Fruit fly (Drosophila melanogaster) whole organism, embryonic: Measurements from ENCODE around the gene unc-119.

Experiments used
- ATbp ChIP-seq: fragments of 200-800 bp; sonication (Bioruptor generic); optimal IDR thresholded peaks from 2 replicates; lab custom pipeline; 2017; ENCODE audit warnings: missing biosample characterization, mild to moderate bottlenecking, missing genetic modification characterization, missing genetic modification reagents
- Bdp1 ChIP-seq: fragments of 200-800 bp; sonication (Bioruptor generic); optimal IDR thresholded peaks from 3 replicates; lab custom pipeline; 2016; ENCODE audit warnings: missing biosample characterization, missing genetic modification characterization
- Blimp-1 ChIP-seq: fragments of 200-800 bp; sonication (Bioruptor generic); optimal IDR thresholded peaks from 3 replicates; lab custom pipeline; 2018; ENCODE audit warnings: missing biosample characterization, missing genetic modification characterization, mild to moderate bottlenecking, moderate library complexity, missing genetic modification reagents
- CG10366 ChIP-seq: fragments of 200-800 bp; sonication (Bioruptor generic); IDR thresholded peaks from 2 replicates; pipeline ENCODE4 v1.3.6; 2022; ENCODE audit warnings: missing biosample characterization, missing genetic modification characterization
- CG11456 ChIP-seq: fragments of 200-800 bp; sonication (Bioruptor generic); IDR thresholded peaks from 3 replicates; pipeline ENCODE4 v1.3.6; 2022; ENCODE audit warnings: missing biosample characterization, missing genetic modification characterization
- CG13424 ChIP-seq: fragments of 200-800 bp; sonication (Bioruptor generic); optimal IDR thresholded peaks from 2 replicates; lab custom pipeline; 2019; ENCODE audit warnings: missing biosample characterization, mild to moderate bottlenecking, missing genetic modification characterization, moderate library complexity
- CG13775 ChIP-seq: fragments of 200-800 bp; sonication (Bioruptor generic); optimal IDR thresholded peaks from 3 replicates; lab custom pipeline; 2017; ENCODE audit warnings: missing biosample characterization, mild to moderate bottlenecking, missing genetic modification characterization
- CG14014 ChIP-seq: fragments of 200-800 bp; sonication (Bioruptor generic); IDR thresholded peaks from 2 replicates; pipeline ENCODE4 v1.3.6; 2022; ENCODE audit warnings: missing biosample characterization, missing genetic modification characterization
- CG15601 ChIP-seq: fragments of 200-800 bp; sonication (Bioruptor generic); optimal IDR thresholded peaks from 3 replicates; lab custom pipeline; 2019; ENCODE audit warnings: missing biosample characterization, mild to moderate bottlenecking, missing genetic modification characterization, moderate library complexity
- CG17829 ChIP-seq: fragments of 200-800 bp; optimal IDR thresholded peaks from 2 replicates; lab custom pipeline; 2019; ENCODE audit warnings: missing biosample characterization, mild to moderate bottlenecking, missing genetic modification characterization, moderate library complexity
- CG2116 ChIP-seq: fragments of 200-800 bp; sonication (Bioruptor generic); optimal IDR thresholded peaks from 3 replicates; lab custom pipeline; 2018; ENCODE audit warnings: missing biosample characterization, mild to moderate bottlenecking, missing genetic modification characterization
- CG31441 ChIP-seq: fragments of 200-800 bp; sonication (Bioruptor generic); IDR thresholded peaks from 2 replicates; pipeline ENCODE4 v1.3.6; 2022; ENCODE audit warnings: missing biosample characterization, missing genetic modification characterization
- CG34376 ChIP-seq: fragments of 200-800 bp; sonication (Bioruptor generic); optimal IDR thresholded peaks from 2 replicates; lab custom pipeline; 2018; ENCODE audit warnings: missing biosample characterization, mild to moderate bottlenecking, missing genetic modification characterization
- CG34422 ChIP-seq: fragments of 200-800 bp; sonication (Bioruptor generic); IDR thresholded peaks from 3 replicates; pipeline ENCODE4 v1.3.6; 2022; ENCODE audit warnings: missing biosample characterization, missing genetic modification characterization
- CG4404 ChIP-seq: fragments of 200-800 bp; sonication (Bioruptor generic); IDR thresholded peaks from 2 replicates; pipeline ENCODE4 v1.3.6; 2022; ENCODE audit warnings: missing biosample characterization, missing genetic modification characterization
- CG4707 ChIP-seq: fragments of 200-800 bp; sonication (Bioruptor generic); optimal IDR thresholded peaks from 2 replicates; lab custom pipeline; 2018; ENCODE audit warnings: missing biosample characterization, mild to moderate bottlenecking, missing genetic modification characterization, moderate library complexity
- CG6175 ChIP-seq: fragments of 200-800 bp; sonication (Bioruptor generic); IDR thresholded peaks from 3 replicates; pipeline ENCODE4 v1.3.6; 2022; ENCODE audit warnings: missing biosample characterization, missing genetic modification characterization
- CG7357 ChIP-seq: fragments of 200-800 bp; sonication (Bioruptor generic); IDR thresholded peaks from 3 replicates; pipeline ENCODE4 v1.3.6; 2022; ENCODE audit warnings: missing biosample characterization, missing genetic modification characterization
- D19A ChIP-seq: fragments of 200-800 bp; optimal IDR thresholded peaks from 3 replicates; lab custom pipeline; 2019; ENCODE audit warnings: missing biosample characterization, mild to moderate bottlenecking, missing genetic modification characterization, moderate library complexity
- Dek ChIP-seq: fragments of 200-800 bp; sonication (Bioruptor generic); optimal IDR thresholded peaks from 3 replicates; lab custom pipeline; 2019; ENCODE audit warnings: missing biosample characterization, mild to moderate bottlenecking, missing genetic modification characterization, moderate library complexity
- Fer2 ChIP-seq: fragments of 200-800 bp; sonication (Bioruptor generic); optimal IDR thresholded peaks from 2 replicates; lab custom pipeline; 2018; ENCODE audit warnings: missing biosample characterization, mild to moderate bottlenecking, missing genetic modification characterization, moderate library complexity
- HHEX ChIP-seq: fragments of 200-800 bp; sonication (Bioruptor generic); optimal IDR thresholded peaks from 3 replicates; lab custom pipeline; 2017; ENCODE audit warnings: missing biosample characterization, mild to moderate bottlenecking, missing genetic modification characterization, missing genetic modification reagents
- Hand ChIP-seq: fragments of 200-800 bp; sonication (Bioruptor generic); optimal IDR thresholded peaks from 2 replicates; lab custom pipeline; 2017; ENCODE audit warnings: mild to moderate bottlenecking, missing biosample characterization, missing genetic modification reagents, missing genetic modification characterization
- Mrtf ChIP-seq: fragments of 200-800 bp; sonication (Bioruptor generic); IDR thresholded peaks from 3 replicates; pipeline ENCODE4 v1.3.6; 2022; ENCODE audit warnings: missing biosample characterization, missing genetic modification characterization
- Nf-YC ChIP-seq: fragments of 200-800 bp; optimal IDR thresholded peaks from 3 replicates; lab custom pipeline; 2019; ENCODE audit warnings: missing biosample characterization, mild to moderate bottlenecking, missing genetic modification characterization, moderate library complexity
- Oaz ChIP-seq: fragments of 200-800 bp; sonication (Bioruptor generic); IDR thresholded peaks from 2 replicates; pipeline ENCODE4 v1.3.6; 2022; ENCODE audit warnings: missing biosample characterization, missing genetic modification characterization
- Trl ChIP-seq, 3 experiments: fragments of >200 bp in 2 of 3; fragments of 200-800 bp in 1 of 3; sonication (Bioruptor generic) in 1 of 3; optimal IDR thresholded peaks; 2 replicates in 1 of 3; 3 replicates in 2 of 3; lab custom pipeline; 2016 to 2017; ENCODE audit warnings: missing biosample characterization in 1 of 3, missing genetic modification characterization in 1 of 3
- aop ChIP-seq: fragments of 200-800 bp; sonication (Bioruptor generic); IDR thresholded peaks from 2 replicates; pipeline ENCODE4 v1.3.6; 2022; ENCODE audit warnings: missing biosample characterization, missing genetic modification characterization
- ap ChIP-seq: fragments of 200-800 bp; sonication (Bioruptor generic); IDR thresholded peaks from 2 replicates; pipeline ENCODE4 v1.3.6; 2022; ENCODE audit warnings: missing biosample characterization, missing genetic modification characterization
- az2 ChIP-seq: fragments of 200-800 bp; sonication (Bioruptor generic); optimal IDR thresholded peaks from 3 replicates; lab custom pipeline; 2016; ENCODE audit warnings: missing biosample characterization, missing genetic modification characterization
- btn ChIP-seq: fragments of 200-800 bp; sonication (Bioruptor generic); optimal IDR thresholded peaks from 2 replicates; lab custom pipeline; 2016; ENCODE audit warnings: missing biosample characterization, missing genetic modification characterization
- caup ChIP-seq: fragments of 200-800 bp; sonication (Bioruptor generic); optimal IDR thresholded peaks from 3 replicates; lab custom pipeline; 2017; ENCODE audit warnings: missing biosample characterization, mild to moderate bottlenecking, missing genetic modification characterization, moderate library complexity; ENCODE audit not compliant: severe bottlenecking
- chif ChIP-seq, 2 experiments: fragments of 200-800 bp; sonication (Bioruptor generic); optimal IDR thresholded peaks; 3 replicates each; lab custom pipeline; 2016; ENCODE audit warnings: missing biosample characterization in 2 of 2, missing genetic modification characterization in 2 of 2
- fd102C ChIP-seq: fragments of 200-800 bp; sonication (Bioruptor generic); optimal IDR thresholded peaks from 2 replicates; lab custom pipeline; 2018; ENCODE audit warnings: missing biosample characterization, mild to moderate bottlenecking, missing genetic modification characterization, moderate library complexity
- hb ChIP-seq: fragments of 200-800 bp; sonication (Bioruptor generic); IDR thresholded peaks from 3 replicates; pipeline ENCODE4 v1.3.6; 2022; ENCODE audit warnings: missing biosample characterization, missing genetic modification characterization; ENCODE audit not compliant: partially characterized antibody
- hkb ChIP-seq, 2 experiments: fragments of 200-800 bp in 1 of 2; fragments of >200 bp in 1 of 2; sonication (Bioruptor generic) in 1 of 2; IDR thresholded peaks in 1 of 2; optimal IDR thresholded peaks in 1 of 2; 2 replicates each; pipeline versions ENCODE4 v1.3.6 to Lab custom; 2017 to 2022; ENCODE audit warnings: missing biosample characterization in 1 of 2, missing genetic modification characterization in 1 of 2
- inv ChIP-seq: fragments of 200-800 bp; sonication (Bioruptor generic); IDR thresholded peaks from 2 replicates; pipeline ENCODE4 v1.3.6; 2022; ENCODE audit warnings: missing biosample characterization, missing genetic modification characterization; ENCODE audit not compliant: partially characterized antibody
- nerfin-2 ChIP-seq: fragments of 200-800 bp; sonication (Bioruptor generic); IDR thresholded peaks from 2 replicates; pipeline ENCODE4 v1.3.6; 2022; ENCODE audit warnings: missing biosample characterization, missing genetic modification characterization; ENCODE audit not compliant: partially characterized antibody
- peb ChIP-seq: fragments of 200-800 bp; sonication (Bioruptor generic); IDR thresholded peaks from 2 replicates; pipeline ENCODE4 v1.3.6; 2022; ENCODE audit warnings: missing biosample characterization, missing genetic modification characterization
- phol ChIP-seq: fragments of 200-800 bp; sonication (Bioruptor generic); optimal IDR thresholded peaks from 3 replicates; lab custom pipeline; 2018; ENCODE audit warnings: missing biosample characterization, mild to moderate bottlenecking, missing genetic modification characterization, moderate library complexity
- ro ChIP-seq: fragments of 200-800 bp; sonication (Bioruptor generic); IDR thresholded peaks from 2 replicates; pipeline ENCODE4 v1.3.6; 2022; ENCODE audit warnings: missing biosample characterization, missing genetic modification characterization
- run ChIP-seq: fragments of 200-800 bp; sonication (Bioruptor generic); optimal IDR thresholded peaks from 3 replicates; lab custom pipeline; 2018; ENCODE audit warnings: missing biosample characterization, mild to moderate bottlenecking, missing genetic modification characterization
- sqz ChIP-seq: fragments of 200-800 bp; sonication (Bioruptor generic); optimal IDR thresholded peaks from 3 replicates; lab custom pipeline; 2018; ENCODE audit warnings: missing biosample characterization, mild to moderate bottlenecking, missing genetic modification characterization
- ssp ChIP-seq: fragments of 200-800 bp; sonication (Bioruptor generic); IDR thresholded peaks from 2 replicates; pipeline ENCODE4 v1.3.6; 2022; ENCODE audit warnings: missing biosample characterization, missing genetic modification characterization
- tup ChIP-seq: fragments of 200-800 bp; sonication (Bioruptor generic); optimal IDR thresholded peaks from 2 replicates; lab custom pipeline; 2016; ENCODE audit warnings: missing biosample characterization, mild to moderate bottlenecking, missing genetic modification characterization, moderate library complexity
- twi ChIP-seq: fragments of 200-800 bp; optimal IDR thresholded peaks from 2 replicates; lab custom pipeline; 2019; ENCODE audit warnings: missing biosample characterization, mild to moderate bottlenecking, missing genetic modification characterization, moderate library complexity
- vnd ChIP-seq: fragments of 200-800 bp; sonication (Bioruptor generic); IDR thresholded peaks from 3 replicates; pipeline ENCODE4 v1.3.6; 2022; ENCODE audit warnings: missing biosample characterization, missing genetic modification characterization; ENCODE audit not compliant: partially characterized antibody
- vvl ChIP-seq: fragments of 200-800 bp; sonication (Bioruptor generic); IDR thresholded peaks from 2 replicates; pipeline ENCODE4 v1.3.6; 2022; ENCODE audit warnings: missing biosample characterization, missing genetic modification characterization
- zen ChIP-seq: fragments of 200-800 bp; sonication (Bioruptor generic); optimal IDR thresholded peaks from 3 replicates; lab custom pipeline; 2018; ENCODE audit warnings: missing biosample characterization, mild to moderate bottlenecking, missing genetic modification characterization, moderate library complexity

unc-119 gene

dm6 chrX:7307478-7308200, 16.5 kb upstream of the unc-119 start, which contains the start of gene brk (continued):
- TF ChIP-seq Mrtf (no peak), CG10366 (no peak), Blimp-1 (GFP tag; lab: Kevin White, UChicago) (no peak), Nf-YC (no peak), aop (no peak), Fer2 (tag; lab: Kevin White, UChicago) (no peak), zen (tag; lab: Kevin White, UChicago) (no peak), CG34422 (GFP tag; lab: Robert Waterston, UW) (no peak), phol (no peak), az2 (GFP tag; lab: Kevin White, UChicago) (no peak), D19A (no peak), hb (GFP tag; lab: Robert Waterston, UW) (no peak), HHEX (GFP tag; lab: Kevin White, UChicago) (no peak), caup (GFP tag; lab: Kevin White, UChicago) (no peak), CG6175 (GFP tag; lab: Robert Waterston, UW) (peak; percentile 96), CG11456 (GFP tag; lab: Robert Waterston, UW) (no peak), inv (GFP tag; lab: Robert Waterston, UW) (no peak), sqz (GFP tag; lab: Kevin White, UChicago) (no peak), CG2116 (GFP tag; lab: Kevin White, UChicago) (no peak), ATbp (GFP tag; lab: Kevin White, UChicago) (no peak), CG17829 (tag; lab: Kevin White, UChicago) (peak; percentile 20), vnd (GFP tag; lab: Robert Waterston, UW) (no peak), btn (GFP tag; lab: Kevin White, UChicago) (no peak), CG14014 (GFP tag; lab: Robert Waterston, UW) (no peak), Oaz (GFP tag; lab: Robert Waterston, UW) (no peak), CG34376 (GFP tag; lab: Kevin White, UChicago) (peak; percentile 13), CG4707 (GFP tag; lab: Kevin White, UChicago) (peak; percentile 91), twi (tag; lab: Kevin White, UChicago) (no peak), ssp (no peak), vvl (no peak; the same call in 1 of the 2 replicates), CG13775 (GFP tag; lab: Kevin White, UChicago) (no peak), tup (GFP tag; lab: Kevin White, UChicago) (no peak), CG31441 (GFP tag; lab: Robert Waterston, UW) (no peak), Bdp1 (GFP tag; lab: Kevin White, UChicago) (no peak), peb (GFP tag; lab: Robert Waterston, UW) (no peak), Trl (optimal IDR thresholded peaks at IDR 0.05; lab: Kevin White, UChicago) (peak; percentile 96), Trl (GFP tag; optimal IDR thresholded peaks at IDR 0.05; lab: Kevin White, UChicago) (peak; percentile 25), chif (GFP tag; optimal IDR thresholded peaks at IDR 0.05; lab: Kevin White, UChicago) (no peak), ro (no peak), CG13424 (tag; lab: Kevin White, UChicago) (no peak), Dek (tag; lab: Kevin White, UChicago) (no peak), Hand (no peak), CG4404 (GFP tag; lab: Robert Waterston, UW) (no peak), run (tag; lab: Kevin White, UChicago) (no peak), CG15601 (tag; lab: Kevin White, UChicago) (no peak), CG7357 (GFP tag; lab: Robert Waterston, UW) (no peak), hkb (optimal IDR thresholded peaks at IDR 0.05; lab: Kevin White, UChicago) (no peak), hkb (GFP tag; IDR thresholded peaks at IDR 0.05; lab: Robert Waterston, UW) (no peak), ap (no peak), fd102C (GFP tag; lab: Kevin White, UChicago) (no peak), nerfin-2 (GFP tag; lab: Robert Waterston, UW) (no peak)
